Worm (Caenorhabditis elegans) whole organism, L1 larva: ENCODE data around the gene aly-1.

ENCODE experiments used
- C16A3.4 ChIP-seq: fragments of 150-350 bp; optimal IDR thresholded peaks from 2 replicates; lab custom pipeline; 2014; ENCODE audit warnings: missing biosample characterization, missing genetic modification characterization
- F16B12.6 ChIP-seq: fragments of 150-350 bp; optimal IDR thresholded peaks from 2 replicates; lab custom pipeline; 2014; ENCODE audit warnings: missing biosample characterization, missing genetic modification characterization
- alr-1 ChIP-seq: fragments of 200-800 bp; sonication (Bioruptor generic); optimal IDR thresholded peaks from 2 replicates; lab custom pipeline; 2018; ENCODE audit warnings: borderline replicate concordance, mild to moderate bottlenecking, missing genetic modification characterization, missing compliant biosample characterization
- aly-2 ChIP-seq: fragments of 150-350 bp; optimal IDR thresholded peaks from 2 replicates; lab custom pipeline; 2014; ENCODE audit warnings: missing biosample characterization, missing genetic modification characterization
- blmp-1 ChIP-seq: fragments of 150-350 bp; optimal IDR thresholded peaks from 2 replicates; lab custom pipeline; 2014; ENCODE audit warnings: missing biosample characterization, missing genetic modification characterization
- ceh-82 ChIP-seq, 3 experiments: fragments of 150-350 bp in 1 of 3; sonication (generic microtip) in 2 of 3; optimal IDR thresholded peaks; 2 replicates each; lab custom pipeline; 2014 to 2017; ENCODE audit warnings: missing biosample characterization in 3 of 3, missing genetic modification characterization in 3 of 3
- ceh-90 ChIP-seq: sonication (generic microtip); optimal IDR thresholded peaks from 2 replicates; lab custom pipeline; 2016; ENCODE audit warnings: missing genetic modification characterization, missing compliant biosample characterization
- ces-1 ChIP-seq: fragments of 150-350 bp; optimal IDR thresholded peaks from 2 replicates; lab custom pipeline; 2014; ENCODE audit warnings: missing biosample characterization, missing genetic modification reagents, missing genetic modification characterization
- dpl-1 ChIP-seq, 3 experiments: fragments of 150-350 bp in 2 of 3; sonication (generic microtip) in 1 of 3; optimal IDR thresholded peaks; 2 replicates each; lab custom pipeline; 2014 to 2017; ENCODE audit warnings: missing biosample characterization in 3 of 3, missing genetic modification characterization in 3 of 3, missing genetic modification reagents in 3 of 3
- dsc-1 ChIP-seq: sonication (generic microtip); optimal IDR thresholded peaks from 2 replicates; lab custom pipeline; 2016; ENCODE audit warnings: mild to moderate bottlenecking, missing genetic modification characterization, missing compliant biosample characterization
- efl-1 ChIP-seq, 4 experiments: fragments of 150-350 bp; optimal IDR thresholded peaks in 3 of 4; peaks in 1 of 4; 1 replicate in 1 of 4; 2 replicates in 3 of 4; lab custom pipeline; 2014; ENCODE audit warnings: missing biosample characterization in 2 of 4, missing genetic modification characterization in 2 of 4, missing genetic modification reagents in 2 of 4
- efl-3 ChIP-seq: fragments of 200-800 bp; sonication (Bioruptor generic); optimal IDR thresholded peaks from 2 replicates; lab custom pipeline; 2018; ENCODE audit warnings: mild to moderate bottlenecking, missing genetic modification characterization, missing compliant biosample characterization
- egl-27 ChIP-seq, 2 experiments: fragments of 150-350 bp in 1 of 2; sonication (generic microtip); optimal IDR thresholded peaks; 3 replicates each; lab custom pipeline; 2017 to 2018; ENCODE audit warnings: missing biosample characterization in 2 of 2, missing genetic modification characterization in 2 of 2, missing genetic modification reagents in 2 of 2
- elt-3 ChIP-seq, 6 experiments: fragments of 150-350 bp in 1 of 6; sonication (generic microtip); optimal IDR thresholded peaks; 2 replicates each; lab custom pipeline; 2017 to 2018; ENCODE audit warnings: missing biosample characterization in 6 of 6, missing genetic modification characterization in 6 of 6, inconsistent platforms in 1 of 6
- fos-1 ChIP-seq: fragments of 150-350 bp; optimal IDR thresholded peaks from 2 replicates; lab custom pipeline; 2014; ENCODE audit warnings: missing biosample characterization, missing genetic modification characterization
- grh-1 ChIP-seq: fragments of 200-800 bp; sonication (Bioruptor generic); IDR thresholded peaks from 2 replicates; pipeline ENCODE4 v1.3.6; 2022; ENCODE audit warnings: missing genetic modification reagents, missing genetic modification characterization, missing compliant biosample characterization
- hlh-17 ChIP-seq: fragments of 200-800 bp; sonication (Bioruptor generic); optimal IDR thresholded peaks from 2 replicates; lab custom pipeline; 2018; ENCODE audit warnings: missing genetic modification characterization, mild to moderate bottlenecking, missing compliant biosample characterization, moderate library complexity, borderline replicate concordance
- hlh-4 ChIP-seq: sonication (generic microtip); optimal IDR thresholded peaks from 2 replicates; lab custom pipeline; 2016; ENCODE audit warnings: mild to moderate bottlenecking, missing genetic modification characterization, missing compliant biosample characterization
- hpl-2 ChIP-seq: fragments of 150-350 bp; optimal IDR thresholded peaks from 2 replicates; lab custom pipeline; 2014; ENCODE audit warnings: missing biosample characterization, missing genetic modification reagents, missing genetic modification characterization
- irx-1 ChIP-seq: sonication (generic microtip); optimal IDR thresholded peaks from 2 replicates; lab custom pipeline; 2016; ENCODE audit warnings: missing genetic modification characterization, missing compliant biosample characterization
- lin-13 ChIP-seq: fragments of 150-350 bp; optimal IDR thresholded peaks from 2 replicates; lab custom pipeline; 2014; ENCODE audit warnings: missing biosample characterization, missing genetic modification reagents, missing genetic modification characterization
- lin-14 ChIP-seq: fragments of 200-800 bp; sonication (Bioruptor generic); optimal IDR thresholded peaks from 2 replicates; lab custom pipeline; 2018; ENCODE audit warnings: mild to moderate bottlenecking, missing genetic modification characterization, moderate library complexity, missing compliant biosample characterization
- lin-15B ChIP-seq: fragments of 150-350 bp; sonication (generic microtip); optimal IDR thresholded peaks from 3 replicates; lab custom pipeline; 2014; ENCODE audit warnings: missing biosample characterization, missing genetic modification characterization
- lin-39 ChIP-seq: fragments of 150-350 bp; optimal IDR thresholded peaks from 2 replicates; lab custom pipeline; 2014; ENCODE audit warnings: missing biosample characterization, missing genetic modification reagents, missing genetic modification characterization
- lir-3 ChIP-seq: sonication (generic microtip); optimal IDR thresholded peaks from 2 replicates; lab custom pipeline; 2016; ENCODE audit warnings: mild to moderate bottlenecking, missing genetic modification characterization, moderate library complexity, missing compliant biosample characterization; ENCODE audit not compliant: poor library complexity
- mab-9 ChIP-seq: fragments of 200-800 bp; sonication (Bioruptor generic); IDR thresholded peaks from 2 replicates; pipeline ENCODE4 v1.3.6; 2022; ENCODE audit warnings: missing genetic modification reagents, missing genetic modification characterization, missing compliant biosample characterization
- mep-1 ChIP-seq: fragments of 150-350 bp; optimal IDR thresholded peaks from 2 replicates; lab custom pipeline; 2014; ENCODE audit warnings: missing biosample characterization, missing genetic modification characterization
- nhr-11 ChIP-seq: fragments of 150-350 bp; optimal IDR thresholded peaks from 2 replicates; lab custom pipeline; 2014; ENCODE audit warnings: missing biosample characterization, missing genetic modification characterization
- nhr-20 ChIP-seq: sonication (generic microtip); optimal IDR thresholded peaks from 2 replicates; lab custom pipeline; 2016; ENCODE audit warnings: mild to moderate bottlenecking, missing genetic modification characterization, missing compliant biosample characterization
- nhr-237 ChIP-seq: fragments of 150-350 bp; optimal IDR thresholded peaks from 2 replicates; lab custom pipeline; 2014; ENCODE audit warnings: missing biosample characterization, missing genetic modification characterization
- nhr-28 ChIP-seq: fragments of 150-350 bp; optimal IDR thresholded peaks from 2 replicates; lab custom pipeline; 2014; ENCODE audit warnings: missing biosample characterization, missing genetic modification characterization
- nhr-47 ChIP-seq: sonication (generic microtip); optimal IDR thresholded peaks from 2 replicates; lab custom pipeline; 2016; ENCODE audit warnings: mild to moderate bottlenecking, missing genetic modification characterization, moderate library complexity, missing compliant biosample characterization
- nhr-71 ChIP-seq: sonication (generic microtip); optimal IDR thresholded peaks from 2 replicates; lab custom pipeline; 2016; ENCODE audit warnings: mild to moderate bottlenecking, missing genetic modification characterization, moderate library complexity, missing compliant biosample characterization
- nhr-85 ChIP-seq: sonication (generic microtip); peaks from one replicate; lab custom pipeline; 2016; ENCODE audit warnings: missing genetic modification characterization, inconsistent platforms, missing compliant biosample characterization
- nhr-90 ChIP-seq: sonication (generic microtip); optimal IDR thresholded peaks from 2 replicates; lab custom pipeline; 2016; ENCODE audit warnings: mild to moderate bottlenecking, missing genetic modification characterization, missing compliant biosample characterization; ENCODE audit not compliant: poor library complexity
- pax-3 ChIP-seq: fragments of 200-800 bp; sonication (Bioruptor generic); optimal IDR thresholded peaks from 2 replicates; lab custom pipeline; 2018; ENCODE audit warnings: mild to moderate bottlenecking, missing genetic modification characterization, moderate library complexity, missing compliant biosample characterization
- rnt-1 ChIP-seq: sonication (generic microtip); optimal IDR thresholded peaks from 2 replicates; lab custom pipeline; 2016; ENCODE audit warnings: mild to moderate bottlenecking, missing genetic modification characterization, moderate library complexity, missing compliant biosample characterization
- skn-1 ChIP-seq: fragments of 150-350 bp; optimal IDR thresholded peaks from 2 replicates; lab custom pipeline; 2014; ENCODE audit warnings: missing biosample characterization, missing genetic modification characterization
- snpc-4 ChIP-seq: fragments of 150-350 bp; optimal IDR thresholded peaks from 2 replicates; lab custom pipeline; 2014; ENCODE audit warnings: missing biosample characterization, missing genetic modification characterization
- snu-23 ChIP-seq: sonication (generic microtip); optimal IDR thresholded peaks from 2 replicates; lab custom pipeline; 2016; ENCODE audit warnings: missing genetic modification characterization, missing compliant biosample characterization
- sox-4 ChIP-seq: sonication (generic microtip); optimal IDR thresholded peaks from 2 replicates; lab custom pipeline; 2016; ENCODE audit warnings: missing genetic modification characterization, missing compliant biosample characterization
- swsn-7 ChIP-seq: sonication (generic microtip); optimal IDR thresholded peaks from 2 replicates; lab custom pipeline; 2016; ENCODE audit warnings: missing genetic modification characterization, missing compliant biosample characterization
- tbx-2 ChIP-seq: sonication (generic microtip); optimal IDR thresholded peaks from 2 replicates; lab custom pipeline; 2016; ENCODE audit warnings: missing genetic modification characterization, missing compliant biosample characterization
- tlp-1 ChIP-seq: fragments of 150-350 bp; optimal IDR thresholded peaks from 2 replicates; lab custom pipeline; 2014; ENCODE audit warnings: missing biosample characterization, missing genetic modification characterization
- unc-130 ChIP-seq: fragments of 150-350 bp; optimal IDR thresholded peaks from 2 replicates; lab custom pipeline; 2017; ENCODE audit warnings: missing biosample characterization, missing genetic modification characterization, inconsistent platforms
- unc-30 ChIP-seq: sonication (generic microtip); optimal IDR thresholded peaks from 2 replicates; lab custom pipeline; 2017; ENCODE audit warnings: missing biosample characterization, missing genetic modification characterization
- unc-98 ChIP-seq: fragments of 200-800 bp; sonication (Bioruptor generic); IDR thresholded peaks from 2 replicates; pipeline ENCODE4 v1.3.6; 2022; ENCODE audit warnings: missing genetic modification characterization, missing compliant biosample characterization
- vab-15 ChIP-seq: sonication (generic microtip); optimal IDR thresholded peaks from 2 replicates; lab custom pipeline; 2017; ENCODE audit warnings: missing genotype, mild to moderate bottlenecking, missing genetic modification characterization, missing compliant biosample characterization
- xbp-1 ChIP-seq: sonication (generic microtip); optimal IDR thresholded peaks from 2 replicates; lab custom pipeline; 2016; ENCODE audit warnings: missing genetic modification characterization, missing compliant biosample characterization

aly-1 gene

ce11 chrIV:9095553-9095952 lies 13.2 kb upstream of the aly-1 start, which contains the start of gene icln-1:
Gene icln-1 (minus strand): TSS chrIV:9095653.
- no peak for TF ChIP-seq nhr-85
- no peak for TF ChIP-seq ces-1 (GFP tag; lab: Kevin White, UChicago)
- TF ChIP-seq lin-15B (tag; lab: Kevin White, UChicago), result no peak
- TF ChIP-seq lin-14 (GFP tag; lab: Kevin White, UChicago), result no peak
- no peak for TF ChIP-seq blmp-1 (tag; lab: Kevin White, UChicago)
- no peak for TF ChIP-seq nhr-47 (tag; lab: Kevin White, UChicago)
- no peak for TF ChIP-seq unc-130 (tag; lab: Kevin White, UChicago)
- no peak for TF ChIP-seq hlh-17
- no peak for TF ChIP-seq swsn-7 (tag; lab: Kevin White, UChicago)
- TF ChIP-seq tlp-1 (tag; lab: Kevin White, UChicago), result no peak
- TF ChIP-seq nhr-90 (tag; lab: Kevin White, UChicago), result no peak
- TF ChIP-seq fos-1 (tag; lab: Kevin White, UChicago), result no peak
- no peak for TF ChIP-seq egl-27 (tag; optimal IDR thresholded peaks at IDR 0.05; lab: Kevin White, UChicago)
- no peak for TF ChIP-seq hlh-4 (tag; lab: Kevin White, UChicago)
- no peak for TF ChIP-seq vab-15 (tag; lab: Kevin White, UChicago)
- TF ChIP-seq ceh-82 (tag; optimal IDR thresholded peaks at IDR 0.05; lab: Kevin White, UChicago), result no peak
- TF ChIP-seq lin-39, result no peak
- no peak for TF ChIP-seq ceh-90
- no peak for TF ChIP-seq nhr-71 (tag; lab: Kevin White, UChicago)
- no peak for TF ChIP-seq aly-2

ce11 chrIV:9096160-9096879 lies 12.4 kb upstream of the aly-1 start, which contains the start of the genes znf-706 and cpna-3:
Gene znf-706 (minus strand): TSS chrIV:9096231.
Gene cpna-3 (plus strand): TSS chrIV:9096842.
- TF ChIP-seq C16A3.4 (tag; lab: Kevin White, UChicago), result no peak
- TF ChIP-seq nhr-47 (tag; lab: Kevin White, UChicago), result peak; percentile 35
- TF ChIP-seq tbx-2 (tag; lab: Kevin White, UChicago), result peak; percentile 14
- peak; percentile 11 for TF ChIP-seq nhr-20 (tag; lab: Kevin White, UChicago)
- no peak for TF ChIP-seq elt-3 (tag; optimal IDR thresholded peaks at IDR 0.05; lab: Kevin White, UChicago)
- TF ChIP-seq dsc-1 (tag; lab: Kevin White, UChicago), result peak; percentile 12
- peak; percentile 54 for TF ChIP-seq snu-23 (GFP tag; lab: Kevin White, UChicago)
- TF ChIP-seq nhr-237, result no peak
- no peak for TF ChIP-seq lir-3 (tag; lab: Kevin White, UChicago)
- TF ChIP-seq ceh-82 (tag; optimal IDR thresholded peaks at IDR 0.05; lab: Kevin White, UChicago), result peak; percentile 3 to 38 (median 14)
- TF ChIP-seq snpc-4 (tag; lab: Kevin White, UChicago), result no peak
- peak; percentile 21 for TF ChIP-seq xbp-1
- peak; percentile 38 for TF ChIP-seq rnt-1 (tag; lab: Kevin White, UChicago)
- peak; percentile 10 for TF ChIP-seq swsn-7 (tag; lab: Kevin White, UChicago)
- peak; percentile 90 for TF ChIP-seq F16B12.6
- no peak for TF ChIP-seq nhr-11 (tag; lab: Kevin White, UChicago)
- peak; percentile 43 for TF ChIP-seq mep-1 (tag; lab: Kevin White, UChicago)
- no peak for TF ChIP-seq hpl-2
- TF ChIP-seq pax-3 (tag; lab: Kevin White, UChicago), result no peak
- no peak for TF ChIP-seq nhr-28 (tag; lab: Kevin White, UChicago)
- TF ChIP-seq efl-3, result no peak
- TF ChIP-seq lin-15B (tag; lab: Kevin White, UChicago), result peak; percentile 47
- no peak for TF ChIP-seq unc-98 (GFP tag; lab: Robert Waterston, UW)
- TF ChIP-seq grh-1 (GFP tag; lab: Robert Waterston, UW), result no peak
- TF ChIP-seq sox-4 (tag; lab: Kevin White, UChicago), result no peak
- TF ChIP-seq nhr-71 (tag; lab: Kevin White, UChicago), result peak; percentile 41
- peak; percentile 49 to 66 for TF ChIP-seq efl-1 (optimal IDR thresholded peaks at IDR 0.05; lab: Kevin White, UChicago)
- TF ChIP-seq efl-1 (GFP tag; optimal IDR thresholded peaks at IDR 0.05 in 1 of 2; lab: Kevin White, UChicago), result peak; percentile 69 to 96
- TF ChIP-seq dpl-1 (GFP tag; optimal IDR thresholded peaks at IDR 0.05; lab: Kevin White, UChicago), result peak; percentile 65 to 70 (median 70)
- TF ChIP-seq skn-1, result peak; percentile 25
- no peak for TF ChIP-seq blmp-1 (tag; lab: Kevin White, UChicago)
- no peak for TF ChIP-seq unc-30
- no peak for TF ChIP-seq alr-1 (tag; lab: Kevin White, UChicago)
- TF ChIP-seq irx-1 (tag; lab: Kevin White, UChicago), result no peak
- no peak for TF ChIP-seq mab-9
- no peak for TF ChIP-seq lin-13 (GFP tag; lab: Kevin White, UChicago)
